Worm (Caenorhabditis elegans) whole organism, L4/young adult: ENCODE data around the gene pigk-1.

Experiments used
- dao-5 ChIP-seq: sonication (generic microtip); optimal IDR thresholded peaks from 2 replicates; lab custom pipeline; 2016; ENCODE audit warnings: missing genotype, missing genetic modification characterization, moderate library complexity, missing compliant biosample characterization
- him-1 ChIP-seq: sonication (generic microtip); optimal IDR thresholded peaks from 2 replicates; lab custom pipeline; 2016; ENCODE audit warnings: missing genotype, missing genetic modification reagents, missing genetic modification characterization, missing compliant biosample characterization

DNA sequence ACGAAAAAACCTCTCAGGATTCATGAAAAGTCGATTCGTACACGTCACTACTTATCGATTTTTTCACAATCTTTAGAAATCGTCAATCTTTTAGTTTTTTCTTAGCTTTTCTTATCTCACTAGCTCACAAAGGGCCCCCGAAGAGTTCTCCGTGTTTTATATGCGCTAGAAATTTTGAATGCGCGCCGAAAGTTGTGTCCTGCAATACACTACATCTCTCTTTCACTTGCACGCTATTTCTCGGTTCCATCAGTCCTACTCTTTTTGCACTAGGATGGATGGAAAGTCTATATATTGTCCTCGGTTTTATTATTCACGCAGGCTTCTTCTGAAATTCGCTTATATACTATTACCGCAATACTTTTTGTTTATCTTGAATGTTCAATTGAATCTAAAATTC is 15.8 kb upstream of the pigk-1 start:
- no peak for TF ChIP-seq him-1 (tag; lab: Kevin White, UChicago)
- TF ChIP-seq dao-5 (tag; lab: Kevin White, UChicago) = no peak
